Fruit fly (Drosophila melanogaster) whole organism, embryonic: ENCODE measurements around the gene Pex16.

Source experiments
- Asciz ChIP-seq: fragments of 200-800 bp; sonication (Bioruptor generic); optimal IDR thresholded peaks from 2 replicates; lab custom pipeline; 2017; ENCODE audit warnings: missing biosample characterization, mild to moderate bottlenecking, missing genetic modification characterization, missing genetic modification reagents
- CG10274 ChIP-seq: fragments of 200-800 bp; sonication (Bioruptor generic); optimal IDR thresholded peaks from 3 replicates; lab custom pipeline; 2017; ENCODE audit warnings: missing biosample characterization, mild to moderate bottlenecking, missing genetic modification characterization
- CG11247 ChIP-seq: fragments of 200-800 bp; sonication (Bioruptor generic); IDR thresholded peaks from 2 replicates; pipeline ENCODE4 v1.3.6; 2022; ENCODE audit warnings: missing biosample characterization, missing genetic modification characterization
- CG12219 ChIP-seq: fragments of 200-800 bp; sonication (Bioruptor generic); optimal IDR thresholded peaks from 3 replicates; lab custom pipeline; 2018; ENCODE audit warnings: missing biosample characterization, mild to moderate bottlenecking, missing genetic modification characterization
- CG1233 ChIP-seq: fragments of 200-800 bp; sonication (Bioruptor generic); optimal IDR thresholded peaks from 4 replicates; lab custom pipeline; 2018; ENCODE audit warnings: missing biosample characterization, mild to moderate bottlenecking, missing genetic modification characterization
- CG14965 ChIP-seq: fragments of 200-800 bp; sonication (Bioruptor generic); optimal IDR thresholded peaks from 2 replicates; lab custom pipeline; 2016; ENCODE audit warnings: missing biosample characterization, missing genetic modification characterization, borderline replicate concordance
- CG1602 ChIP-seq: fragments of 200-800 bp; sonication (Bioruptor generic); optimal IDR thresholded peaks from 3 replicates; lab custom pipeline; 2016; ENCODE audit warnings: missing biosample characterization, missing genetic modification characterization
- CG17359 ChIP-seq: fragments of 200-800 bp; sonication (Bioruptor generic); optimal IDR thresholded peaks from 3 replicates; lab custom pipeline; 2018; ENCODE audit warnings: missing biosample characterization, mild to moderate bottlenecking, missing genetic modification characterization, moderate library complexity
- CG17568 ChIP-seq: fragments of 200-800 bp; sonication (Bioruptor generic); optimal IDR thresholded peaks from 2 replicates; lab custom pipeline; 2018; ENCODE audit warnings: missing biosample characterization, mild to moderate bottlenecking, missing genetic modification characterization, moderate library complexity
- CG18619 ChIP-seq: fragments of 200-800 bp; sonication (Bioruptor generic); optimal IDR thresholded peaks from 3 replicates; lab custom pipeline; 2017; ENCODE audit warnings: missing biosample characterization, mild to moderate bottlenecking, missing genetic modification characterization
- CG3163 ChIP-seq: fragments of 200-800 bp; sonication (Bioruptor generic); optimal IDR thresholded peaks from 3 replicates; lab custom pipeline; 2016; ENCODE audit warnings: missing biosample characterization, missing genetic modification characterization
- CG32767 ChIP-seq: fragments of 200-800 bp; sonication (Bioruptor generic); IDR thresholded peaks from 2 replicates; pipeline ENCODE4 v1.3.6; 2022; ENCODE audit warnings: missing biosample characterization, missing genetic modification characterization
- CG33213 ChIP-seq: fragments of 200-800 bp; sonication (Bioruptor generic); optimal IDR thresholded peaks from 3 replicates; lab custom pipeline; 2016; ENCODE audit warnings: missing biosample characterization, missing genetic modification characterization
- CG34224 ChIP-seq: fragments of 200-800 bp; sonication (Bioruptor generic); IDR thresholded peaks from 3 replicates; pipeline ENCODE4 v1.3.6; 2022; ENCODE audit warnings: missing biosample characterization, missing genetic modification characterization; ENCODE audit not compliant: partially characterized antibody
- CG6854 ChIP-seq: fragments of 200-800 bp; sonication (Bioruptor generic); optimal IDR thresholded peaks from 3 replicates; lab custom pipeline; 2017; ENCODE audit warnings: missing biosample characterization, mild to moderate bottlenecking, missing genetic modification characterization
- CG9797 ChIP-seq: fragments of 200-800 bp; sonication (Bioruptor generic); optimal IDR thresholded peaks from 3 replicates; lab custom pipeline; 2018; ENCODE audit warnings: missing biosample characterization, mild to moderate bottlenecking, missing genetic modification characterization
- Doc2 ChIP-seq: fragments of 200-800 bp; sonication (Bioruptor generic); IDR thresholded peaks from 2 replicates; pipeline ENCODE4 v1.3.6; 2022; ENCODE audit warnings: missing biosample characterization, missing genetic modification characterization
- Dref ChIP-seq: fragments of 200-800 bp; sonication (Bioruptor generic); IDR thresholded peaks from 2 replicates; pipeline ENCODE4 v1.3.6; 2022; ENCODE audit warnings: missing biosample characterization, missing genetic modification characterization
- E2f2 ChIP-seq: fragments of 200-800 bp; sonication (Bioruptor generic); IDR thresholded peaks from 2 replicates; pipeline ENCODE4 v1.3.6; 2022; ENCODE audit warnings: missing biosample characterization, missing genetic modification characterization
- HHEX ChIP-seq: fragments of 200-800 bp; sonication (Bioruptor generic); optimal IDR thresholded peaks from 3 replicates; lab custom pipeline; 2017; ENCODE audit warnings: missing biosample characterization, mild to moderate bottlenecking, missing genetic modification characterization, missing genetic modification reagents
- Jarid2 ChIP-seq: fragments of 200-800 bp; sonication (Bioruptor generic); optimal IDR thresholded peaks from 3 replicates; lab custom pipeline; 2017; ENCODE audit warnings: mild to moderate bottlenecking, missing biosample characterization, missing genetic modification reagents, missing genetic modification characterization
- Mes4 ChIP-seq: fragments of 200-800 bp; sonication (Bioruptor generic); optimal IDR thresholded peaks from 2 replicates; lab custom pipeline; 2016; ENCODE audit warnings: missing biosample characterization, missing genetic modification characterization
- NFAT ChIP-seq: fragments of 200-800 bp; sonication (Bioruptor generic); IDR thresholded peaks from 2 replicates; pipeline ENCODE4 v1.3.6; 2022; ENCODE audit warnings: missing biosample characterization, missing genetic modification characterization
- NfI ChIP-seq: fragments of 200-800 bp; sonication (Bioruptor generic); optimal IDR thresholded peaks from 3 replicates; lab custom pipeline; 2018; ENCODE audit warnings: missing biosample characterization, mild to moderate bottlenecking, missing genetic modification characterization, moderate library complexity
- Rfx ChIP-seq: fragments of 200-800 bp; sonication (Bioruptor generic); IDR thresholded peaks from 2 replicates; pipeline ENCODE4 v1.3.6; 2022; ENCODE audit warnings: missing biosample characterization, missing genetic modification characterization
- YL-1 ChIP-seq: fragments of 200-800 bp; sonication (Bioruptor generic); optimal IDR thresholded peaks from 3 replicates; lab custom pipeline; 2017; ENCODE audit warnings: missing biosample characterization, mild to moderate bottlenecking, missing genetic modification characterization
- bsh ChIP-seq, 2 experiments: fragments of 200-800 bp; sonication (Bioruptor generic); optimal IDR thresholded peaks; 2 replicates each; lab custom pipeline; 2017 to 2018; ENCODE audit warnings: mild to moderate bottlenecking in 2 of 2, missing biosample characterization in 2 of 2, missing genetic modification characterization in 2 of 2, moderate library complexity in 1 of 2
- chif ChIP-seq, 2 experiments: fragments of 200-800 bp; sonication (Bioruptor generic); optimal IDR thresholded peaks; 3 replicates each; lab custom pipeline; 2016; ENCODE audit warnings: missing biosample characterization in 2 of 2, missing genetic modification characterization in 2 of 2
- chn ChIP-seq: fragments of 200-800 bp; sonication (Bioruptor generic); optimal IDR thresholded peaks from 2 replicates; lab custom pipeline; 2016; ENCODE audit warnings: missing biosample characterization, missing genetic modification characterization
- ci ChIP-seq: fragments of 200-800 bp; sonication (Bioruptor generic); IDR thresholded peaks from 3 replicates; pipeline ENCODE4 v1.3.6; 2022; ENCODE audit warnings: missing biosample characterization, missing genetic modification characterization
- fd102C ChIP-seq: fragments of 200-800 bp; sonication (Bioruptor generic); optimal IDR thresholded peaks from 2 replicates; lab custom pipeline; 2018; ENCODE audit warnings: missing biosample characterization, mild to moderate bottlenecking, missing genetic modification characterization, moderate library complexity
- fru ChIP-seq: fragments of >200 bp; optimal IDR thresholded peaks from 2 replicates; lab custom pipeline; 2017
- jigr1 ChIP-seq: fragments of 200-800 bp; sonication (Bioruptor generic); IDR thresholded peaks from 3 replicates; pipeline ENCODE4 v1.3.6; 2022; ENCODE audit warnings: missing biosample characterization, missing genetic modification characterization
- lbe ChIP-seq: fragments of 200-800 bp; sonication (Bioruptor generic); optimal IDR thresholded peaks from 2 replicates; lab custom pipeline; 2016; ENCODE audit warnings: missing biosample characterization, mild to moderate bottlenecking, missing genetic modification characterization
- lmd ChIP-seq: fragments of 200-800 bp; sonication (Bioruptor generic); IDR thresholded peaks from 2 replicates; pipeline ENCODE4 v1.3.6; 2022; ENCODE audit warnings: missing biosample characterization, missing genetic modification characterization
- lov ChIP-seq, 2 experiments: fragments of 200-800 bp in 1 of 2; fragments of >200 bp in 1 of 2; sonication (Bioruptor generic) in 1 of 2; IDR thresholded peaks in 1 of 2; optimal IDR thresholded peaks in 1 of 2; 2 replicates in 1 of 2; 3 replicates in 1 of 2; pipeline versions ENCODE4 v1.3.6 to Lab custom; 2017 to 2022; ENCODE audit warnings: missing biosample characterization in 1 of 2, missing genetic modification characterization in 1 of 2
- nerfin-1 ChIP-seq: fragments of 200-800 bp; sonication (Bioruptor generic); optimal IDR thresholded peaks from 3 replicates; lab custom pipeline; 2019; ENCODE audit warnings: missing biosample characterization, mild to moderate bottlenecking, missing genetic modification characterization, moderate library complexity
- phol ChIP-seq: fragments of 200-800 bp; sonication (Bioruptor generic); optimal IDR thresholded peaks from 3 replicates; lab custom pipeline; 2018; ENCODE audit warnings: missing biosample characterization, mild to moderate bottlenecking, missing genetic modification characterization, moderate library complexity
- slbo ChIP-seq: fragments of 200-800 bp; sonication (Bioruptor generic); IDR thresholded peaks from 2 replicates; pipeline ENCODE4 v1.3.6; 2022; ENCODE audit warnings: missing biosample characterization, missing genetic modification characterization
- so ChIP-seq: fragments of 200-800 bp; sonication (Bioruptor generic); IDR thresholded peaks from 3 replicates; pipeline ENCODE4 v1.3.6; 2022; ENCODE audit warnings: missing biosample characterization, missing genetic modification characterization
- stc ChIP-seq: fragments of 200-800 bp; sonication (Bioruptor generic); IDR thresholded peaks from 2 replicates; pipeline ENCODE4 v1.3.6; 2022; ENCODE audit warnings: missing biosample characterization, missing genetic modification characterization
- tin ChIP-seq: fragments of 200-800 bp; sonication (Bioruptor generic); optimal IDR thresholded peaks from 3 replicates; lab custom pipeline; 2016; ENCODE audit warnings: missing biosample characterization, missing genetic modification characterization
- vfl ChIP-seq: fragments of 200-800 bp; sonication (Bioruptor generic); optimal IDR thresholded peaks from 2 replicates; lab custom pipeline; 2016; ENCODE audit warnings: missing biosample characterization, missing genetic modification characterization
- vnd ChIP-seq: fragments of 200-800 bp; sonication (Bioruptor generic); IDR thresholded peaks from 3 replicates; pipeline ENCODE4 v1.3.6; 2022; ENCODE audit warnings: missing biosample characterization, missing genetic modification characterization; ENCODE audit not compliant: partially characterized antibody
- vvl ChIP-seq: fragments of 200-800 bp; sonication (Bioruptor generic); IDR thresholded peaks from 2 replicates; pipeline ENCODE4 v1.3.6; 2022; ENCODE audit warnings: missing biosample characterization, missing genetic modification characterization
- yki ChIP-seq: fragments of >200 bp; optimal IDR thresholded peaks from 3 replicates; lab custom pipeline; 2018
- zen ChIP-seq: fragments of 200-800 bp; sonication (Bioruptor generic); optimal IDR thresholded peaks from 3 replicates; lab custom pipeline; 2018; ENCODE audit warnings: missing biosample characterization, mild to moderate bottlenecking, missing genetic modification characterization, moderate library complexity

Gene Pex16

DNA sequence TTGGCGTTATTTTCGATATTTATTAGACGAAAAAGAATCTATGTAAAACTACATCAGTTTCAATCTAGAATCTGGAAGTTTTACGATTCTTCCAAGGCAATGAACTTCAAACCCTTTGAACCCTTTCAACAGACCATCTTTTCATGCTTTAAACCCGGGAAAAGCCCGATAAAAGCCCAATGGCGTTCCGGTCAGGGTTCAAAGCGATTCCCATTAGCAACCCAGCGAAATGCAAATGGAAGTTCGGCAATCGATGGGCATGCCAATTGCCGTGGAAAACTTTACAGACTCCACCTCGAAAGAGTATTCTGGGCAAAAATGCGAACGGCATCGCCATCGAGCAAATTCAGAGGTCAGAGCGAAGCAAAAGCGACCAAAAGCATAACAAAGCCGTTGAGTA, 45.6 kb downstream of the Pex16 start (continued):
- TF ChIP-seq vvl (GFP tag; lab: Robert Waterston, UW): no peak
- TF ChIP-seq lmd (GFP tag; lab: Robert Waterston, UW): 0 out of 2 replicates have a peak, but pooled peaks have one; percentile 19
- 0 out of 2 replicates have a peak, but pooled peaks have one; percentile 18 for TF ChIP-seq CG11247 (GFP tag; lab: Robert Waterston, UW)
- no peak for TF ChIP-seq CG32767 (GFP tag; lab: Robert Waterston, UW)
- TF ChIP-seq CG9797: no peak
- TF ChIP-seq fd102C (GFP tag; lab: Kevin White, UChicago): no peak
- TF ChIP-seq slbo (GFP tag; lab: Robert Waterston, UW): peak; percentile 32; the same call in 1 of the 2 replicates
- TF ChIP-seq NfI: no peak
- no peak for TF ChIP-seq CG1602 (GFP tag; lab: Kevin White, UChicago)
- TF ChIP-seq Dref (GFP tag; lab: Robert Waterston, UW): no peak
- TF ChIP-seq vfl (GFP tag; lab: Kevin White, UChicago): no peak
- 0 out of 2 replicates have a peak, but pooled peaks have one; percentile 22 for TF ChIP-seq Rfx
- TF ChIP-seq Doc2 (GFP tag; lab: Robert Waterston, UW): no peak
- TF ChIP-seq NFAT (GFP tag; lab: Robert Waterston, UW): no peak
- no peak for TF ChIP-seq CG10274
- no peak for TF ChIP-seq jigr1 (GFP tag; lab: Robert Waterston, UW)
- no peak for TF ChIP-seq chn
- no peak for TF ChIP-seq nerfin-1 (tag; lab: Kevin White, UChicago)
- TF ChIP-seq, all 482 proteins: peak for 10

DNA sequence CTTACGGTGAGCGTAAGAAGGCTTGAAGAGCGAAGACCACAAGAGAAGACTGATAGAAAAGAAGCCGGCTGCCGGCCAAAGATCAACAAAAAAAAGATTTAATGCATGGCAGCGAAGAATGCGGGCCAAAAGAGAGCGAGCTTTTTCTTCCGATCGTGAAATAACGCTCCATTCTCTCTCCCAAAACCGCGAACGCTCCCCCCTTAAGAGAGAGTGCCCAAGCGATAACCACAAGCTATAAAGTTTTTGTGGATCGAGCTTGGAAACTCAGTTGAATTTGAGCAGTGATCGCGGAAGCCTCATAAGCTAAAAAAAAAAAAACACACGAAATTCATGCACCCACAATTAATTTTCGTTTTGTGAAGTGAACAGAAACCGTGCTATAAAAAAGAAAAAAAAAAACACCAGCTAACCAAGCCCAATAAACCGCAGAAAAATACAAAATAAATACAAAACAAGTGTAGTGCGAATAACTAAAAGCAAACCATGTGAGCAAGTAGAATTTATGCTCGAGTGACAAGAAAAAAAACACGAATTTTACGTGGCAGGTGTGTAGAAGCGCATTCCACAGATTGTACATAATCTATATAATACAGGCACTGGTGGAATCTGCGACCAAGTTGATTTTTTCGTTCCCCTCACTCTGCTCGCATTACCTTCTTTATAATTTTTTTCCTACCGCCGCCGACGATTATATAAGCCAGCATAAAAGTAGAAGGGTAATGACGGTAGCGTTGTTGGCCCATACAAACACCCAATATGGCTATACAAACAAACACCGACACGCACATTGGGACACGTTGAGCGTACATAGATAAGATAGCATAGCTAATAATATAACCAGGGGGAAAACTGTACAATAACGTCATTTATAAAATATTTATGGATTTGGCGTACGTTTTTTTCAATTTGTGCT, 47.5 kb downstream of the Pex16 start, which contains the start of gene CG13252:
TSS of gene CG13252 (plus strand) at position 269 of the 916 bp plus-strand sequence.
- peak; percentile 66 for TF ChIP-seq lbe (GFP tag; lab: Kevin White, UChicago)
- TF ChIP-seq CG33213 (GFP tag; lab: Kevin White, UChicago): no peak
- peak; percentile 39 for TF ChIP-seq yki (lab: Kevin White, UChicago)
- no peak for TF ChIP-seq CG32767 (GFP tag; lab: Robert Waterston, UW)
- peak; percentile 89 for TF ChIP-seq CG3163
- TF ChIP-seq CG18619 (GFP tag; lab: Kevin White, UChicago): no peak
- no peak for TF ChIP-seq E2f2
- TF ChIP-seq CG34224 (GFP tag; lab: Robert Waterston, UW): peak; percentile 51; the same call in 1 of the 3 replicates
- TF ChIP-seq Mes4 (GFP tag; lab: Kevin White, UChicago): no peak
- TF ChIP-seq chif (GFP tag; optimal IDR thresholded peaks at IDR 0.05; lab: Kevin White, UChicago): no peak
- TF ChIP-seq phol (tag; lab: Kevin White, UChicago): peak; percentile 20
- peak; percentile 38 for TF ChIP-seq CG17568 (GFP tag; lab: Kevin White, UChicago)
- TF ChIP-seq tin: no peak
- TF ChIP-seq CG6854 (GFP tag; lab: Kevin White, UChicago): peak; percentile 30
- TF ChIP-seq YL-1 (GFP tag; lab: Kevin White, UChicago): peak; percentile 3
- no peak for TF ChIP-seq vnd
- no peak for TF ChIP-seq lov (optimal IDR thresholded peaks at IDR 0.05; lab: Kevin White, UChicago)
- TF ChIP-seq lov (GFP tag; IDR thresholded peaks at IDR 0.05; lab: Robert Waterston, UW): no peak
- no peak for TF ChIP-seq zen (tag; lab: Kevin White, UChicago)
- TF ChIP-seq CG12219 (GFP tag; lab: Kevin White, UChicago): peak; percentile 32
- no peak for TF ChIP-seq fru (lab: Kevin White, UChicago)
- TF ChIP-seq Asciz (GFP tag; lab: Kevin White, UChicago): peak; percentile 58
- peak; percentile 29 for TF ChIP-seq CG17359 (tag; lab: Kevin White, UChicago)
- TF ChIP-seq so (GFP tag; lab: Robert Waterston, UW): no peak
- 0 out of 2 replicates have a peak, but pooled peaks have one; percentile 21 for TF ChIP-seq stc
- TF ChIP-seq CG1233: peak; percentile 24
- peak; percentile 18 for TF ChIP-seq HHEX (GFP tag; lab: Kevin White, UChicago)
- TF ChIP-seq Jarid2 (GFP tag; lab: Kevin White, UChicago): peak; percentile 79
- peak; percentile 13 for TF ChIP-seq vvl (GFP tag; lab: Robert Waterston, UW)
- no peak for TF ChIP-seq CG14965
- 0 out of 3 replicates have a peak, but pooled peaks have one; percentile 31 for TF ChIP-seq ci (GFP tag; lab: Robert Waterston, UW)
- peak in 1 of 2 experiments; percentile 32 for TF ChIP-seq bsh (GFP tag; optimal IDR thresholded peaks at IDR 0.05; lab: Kevin White, UChicago)
